Worm (Caenorhabditis elegans) whole organism, late embryonic: ENCODE data around the gene F47D12.7.

Experiments used
- T23F11.4 ChIP-seq: fragments of 200-800 bp; sonication (Bioruptor generic); optimal IDR thresholded peaks from 2 replicates; lab custom pipeline; 2018; ENCODE audit warnings: mild to moderate bottlenecking, missing genetic modification characterization, missing compliant biosample characterization
- ceh-24 ChIP-seq: sonication (generic microtip); optimal IDR thresholded peaks from 2 replicates; lab custom pipeline; 2016; ENCODE audit warnings: mild to moderate bottlenecking, missing genetic modification characterization, missing compliant biosample characterization
- ceh-9 ChIP-seq: sonication (generic microtip); optimal IDR thresholded peaks from 2 replicates; lab custom pipeline; 2016; ENCODE audit warnings: mild to moderate bottlenecking, missing genetic modification characterization, inconsistent platforms, missing compliant biosample characterization
- fkh-10 ChIP-seq: fragments of 150-350 bp; optimal IDR thresholded peaks from 2 replicates; lab custom pipeline; 2014; ENCODE audit warnings: missing biosample characterization, missing genetic modification reagents, missing genetic modification characterization
- fkh-6 ChIP-seq: sonication (generic microtip); optimal IDR thresholded peaks from 2 replicates; lab custom pipeline; 2016; ENCODE audit warnings: missing genetic modification characterization, missing compliant biosample characterization
- hlh-30 ChIP-seq: sonication (generic microtip); optimal IDR thresholded peaks from 2 replicates; lab custom pipeline; 2017; ENCODE audit warnings: antibody characterized with exemption, missing genetic modification characterization, missing compliant biosample characterization; ENCODE audit not compliant: insufficient read depth
- madf-2 ChIP-seq: sonication (generic microtip); optimal IDR thresholded peaks from 2 replicates; lab custom pipeline; 2017; ENCODE audit warnings: missing genetic modification characterization, missing compliant biosample characterization
- nfya-1 ChIP-seq: sonication (generic microtip); optimal IDR thresholded peaks from 2 replicates; lab custom pipeline; 2017; ENCODE audit warnings: missing genetic modification characterization, mild to moderate bottlenecking, missing compliant biosample characterization, antibody characterized with exemption, moderate library complexity
- odd-2 ChIP-seq: sonication (generic microtip); optimal IDR thresholded peaks from 2 replicates; lab custom pipeline; 2017; ENCODE audit warnings: antibody characterized with exemption, mild to moderate bottlenecking, missing genetic modification characterization, missing compliant biosample characterization
- pha-4 ChIP-seq: fragments of 150-350 bp; optimal IDR thresholded peaks from 2 replicates; lab custom pipeline; 2018; ENCODE audit warnings: missing biosample characterization, missing genetic modification reagents, missing genetic modification characterization
- zip-5 ChIP-seq: sonication (generic microtip); optimal IDR thresholded peaks from 2 replicates; lab custom pipeline; 2016; ENCODE audit warnings: missing genetic modification characterization, missing compliant biosample characterization
- ztf-16 ChIP-seq: sonication (generic microtip); optimal IDR thresholded peaks from 2 replicates; lab custom pipeline; 2017; ENCODE audit warnings: missing genetic modification characterization, missing compliant biosample characterization

DNA sequence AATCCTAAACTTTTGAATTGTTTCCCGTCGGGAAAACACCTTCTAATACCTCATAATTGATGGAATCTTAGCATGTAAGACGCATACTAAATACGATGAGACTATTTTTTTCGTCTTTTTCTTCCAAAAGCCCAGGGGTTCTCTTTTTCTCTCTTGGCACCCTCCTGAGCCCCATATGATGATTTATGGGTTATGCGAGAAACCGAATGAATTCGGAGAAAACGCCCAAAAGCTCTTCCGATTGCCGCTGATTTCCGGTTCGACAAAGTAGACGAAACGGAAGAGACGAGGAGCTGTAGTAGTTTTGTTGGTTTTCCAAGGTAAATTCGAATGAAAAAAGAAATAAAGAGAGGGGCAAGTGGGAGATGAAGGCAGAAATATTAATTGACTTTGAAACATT lies 15.6 kb upstream of the F47D12.7 start:
- TF ChIP-seq nfya-1 (tag; lab: Kevin White, UChicago) (no peak), fkh-10 (GFP tag; lab: Kevin White, UChicago) (no peak), zip-5 (no peak), T23F11.4 (no peak), pha-4 (tag; lab: Kevin White, UChicago) (no peak), ceh-9 (tag; lab: Kevin White, UChicago) (no peak), hlh-30 (tag; lab: Kevin White, UChicago) (no peak), odd-2 (tag; lab: Kevin White, UChicago) (no peak), ceh-24 (tag; lab: Kevin White, UChicago) (no peak), madf-2 (tag; lab: Kevin White, UChicago) (no peak), fkh-6 (no peak), ztf-16 (no peak)
